Fruit fly (Drosophila melanogaster): Measurements from ENCODE around the gene CG43091.

The CG43091 gene

dm6 chr3R:22767599-22767998 lies 934 bp downstream of the CG43091 start, which contains the start of gene CG13841:
Gene CG13841 (minus strand): TSS chr3R:22767699.
- no peak for TF ChIP-seq CG17801 (GFP tag; optimal IDR thresholded peaks at IDR 0.05; ENCODE audit: partially characterized antibody)

- TF ChIP-seq CG17801 (GFP tag; optimal IDR thresholded peaks at IDR 0.05; ENCODE audit: partially characterized antibody): no peak
Observed at dm6 chr3R:22766072-22766471, 2.5 kb downstream of the CG43091 start, which contains the start of gene Nepl15. Gene Nepl15 (minus strand): TSS chr3R:22766172.

- TF ChIP-seq CG17801 (GFP tag; optimal IDR thresholded peaks at IDR 0.05; ENCODE audit: partially characterized antibody): no peak
Observed at dm6 chr3R:22763587-22763986, 4.9 kb downstream of the CG43091 start, which contains the start of gene Nepl14. Gene Nepl14 (minus strand): TSS chr3R:22763711.

dm6 chr3R:22760988-22761387 lies 7.5 kb downstream of the CG43091 start, which contains the start of gene Nepl13:
Gene Nepl13 (minus strand): TSS chr3R:22761076.
- TF ChIP-seq CG17801 (GFP tag; optimal IDR thresholded peaks at IDR 0.05; ENCODE audit: partially characterized antibody): no peak

dm6 chr3R:22757117-22757516 lies 11.4 kb downstream of the CG43091 start:
- TF ChIP-seq CG17801 (GFP tag; optimal IDR thresholded peaks at IDR 0.05; ENCODE audit: partially characterized antibody): no peak

- TF ChIP-seq CG17801 (GFP tag; optimal IDR thresholded peaks at IDR 0.05; ENCODE audit: partially characterized antibody): no peak
Observed at dm6 chr3R:22756289-22756688, 12.2 kb downstream of the CG43091 start.

dm6 chr3R:22755187-22755777 lies 13.3 kb downstream of the CG43091 start:
- no peak for TF ChIP-seq CG17801 (GFP tag; optimal IDR thresholded peaks at IDR 0.05; ENCODE audit: partially characterized antibody)

dm6 chr3R:22753895-22754774 lies 14.4 kb downstream of the CG43091 start:
- TF ChIP-seq CG17801 (GFP tag; optimal IDR thresholded peaks at IDR 0.05; ENCODE audit: partially characterized antibody): no peak

- TF ChIP-seq CG17801 (GFP tag; optimal IDR thresholded peaks at IDR 0.05; ENCODE audit: partially characterized antibody): no peak
Observed at dm6 chr3R:22753600-22753894, 15.0 kb downstream of the CG43091 start.

- TF ChIP-seq CG17801 (GFP tag; optimal IDR thresholded peaks at IDR 0.05; ENCODE audit: partially characterized antibody): no peak
Observed at dm6 chr3R:22752929-22753328, 15.6 kb downstream of the CG43091 start.

dm6 chr3R:22751698-22752097 lies 16.8 kb downstream of the CG43091 start:
- no peak for TF ChIP-seq CG17801 (GFP tag; optimal IDR thresholded peaks at IDR 0.05; ENCODE audit: partially characterized antibody)

dm6 chr3R:22751111-22751510 lies 17.4 kb downstream of the CG43091 start:
- TF ChIP-seq CG17801 (GFP tag; optimal IDR thresholded peaks at IDR 0.05; ENCODE audit: partially characterized antibody): no peak

- peak; percentile 67 for TF ChIP-seq CG17801 (GFP tag; optimal IDR thresholded peaks at IDR 0.05; ENCODE audit: partially characterized antibody)
Observed at dm6 chr3R:22750534-22750947, 18.0 kb downstream of the CG43091 start, which contains the start of the genes rumi, CG7029 and Usp12-46. Gene rumi (minus strand): TSS chr3R:22750597. Gene CG7029 (plus strand): TSS chr3R:22750901. Gene Usp12-46 (plus strand): TSS chr3R:22750901.

dm6 chr3R:22750039-22750438 lies 18.5 kb downstream of the CG43091 start:
- no peak for TF ChIP-seq CG17801 (GFP tag; optimal IDR thresholded peaks at IDR 0.05; ENCODE audit: partially characterized antibody)

- no peak for TF ChIP-seq CG17801 (GFP tag; optimal IDR thresholded peaks at IDR 0.05; ENCODE audit: partially characterized antibody)
Observed at dm6 chr3R:22748956-22749355, 19.6 kb downstream of the CG43091 start, which contains the start of gene CG31139. Gene CG31139 (minus strand): TSS chr3R:22749056.
